Worm (Caenorhabditis elegans) whole organism, early embryonic: Measurements from ENCODE around the gene mnat-1.

Experiments
- B0310.2 ChIP-seq: sonication (generic microtip); optimal IDR thresholded peaks from 2 replicates; lab custom pipeline; 2016; ENCODE audit warnings: mild to moderate bottlenecking, missing genetic modification characterization, missing compliant biosample characterization
- F13C5.2 ChIP-seq: sonication (generic microtip); optimal IDR thresholded peaks from 2 replicates; lab custom pipeline; 2017; ENCODE audit warnings: mild to moderate bottlenecking, missing genetic modification characterization, inconsistent platforms, missing compliant biosample characterization
- aly-1 ChIP-seq: sonication (generic microtip); optimal IDR thresholded peaks from 2 replicates; lab custom pipeline; 2016; ENCODE audit warnings: missing genetic modification characterization, missing compliant biosample characterization
- ama-1 ChIP-seq: fragments of 150-350 bp; optimal IDR thresholded peaks from 2 replicates; lab custom pipeline; 2014
- ceh-13 ChIP-seq: fragments of 200-800 bp; sonication (Bioruptor generic); optimal IDR thresholded peaks from 2 replicates; lab custom pipeline; 2018; ENCODE audit warnings: mild to moderate bottlenecking, missing genetic modification characterization, missing compliant biosample characterization
- ceh-36 ChIP-seq: sonication (generic microtip); optimal IDR thresholded peaks from 2 replicates; lab custom pipeline; 2016; ENCODE audit warnings: missing genetic modification characterization, inconsistent platforms, missing compliant biosample characterization
- ets-7 ChIP-seq: sonication (generic microtip); optimal IDR thresholded peaks from 2 replicates; lab custom pipeline; 2016; ENCODE audit warnings: missing genotype, missing genetic modification characterization, missing compliant biosample characterization
- flt-1 ChIP-seq: fragments of 200-800 bp; sonication (Bioruptor generic); IDR thresholded peaks from 2 replicates; pipeline ENCODE4 v1.3.6; 2022; ENCODE audit warnings: missing genetic modification characterization, missing compliant biosample characterization
- hmbx-1 ChIP-seq: sonication (generic microtip); optimal IDR thresholded peaks from 2 replicates; lab custom pipeline; 2016; ENCODE audit warnings: mild to moderate bottlenecking, missing genetic modification characterization, missing compliant biosample characterization
- hmg-4 ChIP-seq: fragments of 200-800 bp; sonication (Bioruptor generic); optimal IDR thresholded peaks from 2 replicates; lab custom pipeline; 2018; ENCODE audit warnings: mild to moderate bottlenecking, missing genetic modification characterization, missing compliant biosample characterization
- hnd-1 ChIP-seq: sonication (generic microtip); optimal IDR thresholded peaks from 2 replicates; lab custom pipeline; 2016; ENCODE audit warnings: missing genetic modification characterization, missing compliant biosample characterization
- pes-1 ChIP-seq: fragments of 200-800 bp; sonication (Bioruptor generic); IDR thresholded peaks from 2 replicates; pipeline ENCODE4 v1.3.6; 2022; ENCODE audit warnings: missing genetic modification reagents, missing genetic modification characterization, missing compliant biosample characterization
- scrt-1 ChIP-seq: fragments of 200-800 bp; sonication (Bioruptor generic); IDR thresholded peaks from 2 replicates; pipeline ENCODE4 v1.3.6; 2022; ENCODE audit warnings: missing genetic modification characterization, missing compliant biosample characterization
- sea-1 ChIP-seq: fragments of 200-800 bp; sonication (Bioruptor generic); conservative IDR thresholded peaks from 2 replicates; pipeline ENCODE4 v1.3.6; 2022; ENCODE audit warnings: missing genetic modification characterization, missing compliant biosample characterization
- tbx-11 ChIP-seq: fragments of 200-800 bp; sonication (Bioruptor generic); IDR thresholded peaks from 2 replicates; pipeline ENCODE4 v1.3.6; 2022; ENCODE audit warnings: missing genetic modification characterization, missing compliant biosample characterization
- tbx-37 ChIP-seq: fragments of 200-800 bp; sonication (Bioruptor generic); conservative IDR thresholded peaks from 2 replicates; pipeline ENCODE4 v1.3.6; 2022; ENCODE audit warnings: missing genetic modification reagents, missing genetic modification characterization, missing compliant biosample characterization
- tra-4 ChIP-seq: sonication (generic microtip); optimal IDR thresholded peaks from 2 replicates; lab custom pipeline; 2017; ENCODE audit warnings: missing genetic modification characterization, missing compliant biosample characterization

mnat-1 gene

ce11 chrII:2483507-2483906, 5.1 kb upstream of the mnat-1 start, which contains the start of gene F53G2.13:
F53G2.13 (plus strand) TSS chrII:2483807.
- TF ChIP-seq B0310.2 (tag; lab: Kevin White, UChicago) (no peak), ama-1 (lab: Kevin White, UChicago) (no peak), hmbx-1 (tag; lab: Kevin White, UChicago) (no peak), tbx-11 (GFP tag; lab: Robert Waterston, UW) (no peak), tbx-37 (no peak), pes-1 (GFP tag; lab: Robert Waterston, UW) (no peak), hmg-4 (GFP tag; lab: Kevin White, UChicago) (no peak), scrt-1 (GFP tag; lab: Robert Waterston, UW) (no peak), aly-1 (tag; lab: Kevin White, UChicago) (no peak), flt-1 (GFP tag; lab: Robert Waterston, UW) (no peak), sea-1 (GFP tag; lab: Robert Waterston, UW) (no peak), ceh-13 (GFP tag; lab: Kevin White, UChicago) (no peak), tra-4 (no peak)

DNA sequence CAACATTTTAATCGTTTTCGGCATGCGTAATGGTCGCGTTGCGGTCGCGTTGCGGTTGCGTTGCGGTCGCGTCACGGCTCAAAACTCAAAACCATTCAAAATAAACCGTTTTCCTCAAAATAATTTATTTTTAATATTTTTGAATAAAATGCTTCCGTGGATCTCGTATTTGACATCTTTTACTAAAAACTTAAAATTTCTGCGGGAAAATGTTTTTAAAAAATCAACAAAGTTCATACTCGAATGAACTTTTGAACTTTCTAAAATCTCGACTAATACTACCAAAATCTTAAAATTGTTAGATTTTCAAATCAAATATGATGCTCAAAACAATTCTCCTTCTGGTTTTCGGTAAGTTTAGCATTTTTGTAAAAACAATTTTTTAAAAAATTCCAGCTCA, 3.2 kb upstream of the mnat-1 start, which contains the start of gene F53G2.2:
Gene F53G2.2 (plus strand): TSS at position 301 of the 400 bp plus-strand sequence.
- TF ChIP-seq pes-1 (GFP tag; lab: Robert Waterston, UW) (no peak), ama-1 (lab: Kevin White, UChicago) (no peak), ceh-13 (GFP tag; lab: Kevin White, UChicago) (no peak), tbx-37 (no peak), aly-1 (tag; lab: Kevin White, UChicago) (no peak), tra-4 (no peak)

DNA sequence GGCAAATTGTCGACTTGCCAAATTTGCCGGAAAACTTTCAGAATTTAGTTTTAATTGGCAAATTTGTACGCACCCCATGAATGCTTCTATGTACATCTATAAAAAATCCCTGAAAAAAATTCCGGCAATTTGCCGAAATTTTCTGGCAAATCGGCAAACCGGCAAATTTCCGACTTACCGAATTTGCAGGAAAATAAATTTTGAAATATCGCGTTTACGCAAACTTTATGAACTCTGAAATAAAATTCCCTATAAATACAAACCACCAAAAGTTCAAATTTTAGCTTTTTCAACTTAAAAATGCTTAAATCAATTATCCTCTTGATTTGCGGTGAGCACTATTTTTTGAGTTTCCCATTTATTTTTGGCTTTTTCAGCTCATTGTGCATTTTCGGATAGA, 1.7 kb upstream of the mnat-1 start, which contains the start of gene F53G2.3:
Gene F53G2.3 (plus strand): TSS at position 301 of the 400 bp plus-strand sequence.
- TF ChIP-seq flt-1 (GFP tag; lab: Robert Waterston, UW) (no peak), scrt-1 (GFP tag; lab: Robert Waterston, UW) (no peak), hmg-4 (GFP tag; lab: Kevin White, UChicago) (no peak), hmbx-1 (tag; lab: Kevin White, UChicago) (no peak), tbx-11 (GFP tag; lab: Robert Waterston, UW) (no peak), F13C5.2 (no peak)

- TF ChIP-seq ceh-13 (GFP tag; lab: Kevin White, UChicago) (no peak), tra-4 (no peak), pes-1 (GFP tag; lab: Robert Waterston, UW) (no peak), F13C5.2 (no peak)
These were observed 604 bp upstream of the mnat-1 start, which contains the start of gene F53G2.12 for ce11 chrII:2479047-2479446. F53G2.12 (minus strand) TSS chrII:2479090.

- TF ChIP-seq ets-7 (tag; lab: Kevin White, UChicago) (no peak), hmg-4 (GFP tag; lab: Kevin White, UChicago) (no peak)
These were observed 5.2 kb downstream of the mnat-1 start, which contains the start of gene tsr-1 for ce11 chrII:2473270-2473669. tsr-1 (minus strand) TSS chrII:2473370.

- TF ChIP-seq tbx-11 (GFP tag; lab: Robert Waterston, UW) (no peak), ceh-36 (tag; lab: Kevin White, UChicago) (no peak), flt-1 (GFP tag; lab: Robert Waterston, UW) (no peak), sea-1 (GFP tag; lab: Robert Waterston, UW) (no peak), tra-4 (no peak), hmbx-1 (tag; lab: Kevin White, UChicago) (no peak), scrt-1 (GFP tag; lab: Robert Waterston, UW) (no peak), ets-7 (tag; lab: Kevin White, UChicago) (no peak), B0310.2 (tag; lab: Kevin White, UChicago) (no peak), hnd-1 (tag; lab: Kevin White, UChicago) (no peak), ama-1 (lab: Kevin White, UChicago) (no peak), pes-1 (GFP tag; lab: Robert Waterston, UW) (no peak), hmg-4 (GFP tag; lab: Kevin White, UChicago) (no peak), ceh-13 (GFP tag; lab: Kevin White, UChicago) (no peak), F13C5.2 (no peak), tbx-37 (no peak), aly-1 (tag; lab: Kevin White, UChicago) (no peak)
These were observed 9.6 kb downstream of the mnat-1 start for ce11 chrII:2468885-2469284.

- TF ChIP-seq ama-1 (lab: Kevin White, UChicago) = no peak
These were observed 19.6 kb downstream of the mnat-1 start, which contains the start of gene pqn-42 for ce11 chrII:2458881-2459280. pqn-42 (minus strand) TSS chrII:2458981.

- TF ChIP-seq ceh-36 (tag; lab: Kevin White, UChicago) (no peak), scrt-1 (GFP tag; lab: Robert Waterston, UW) (no peak), pes-1 (GFP tag; lab: Robert Waterston, UW) (no peak), tra-4 (no peak), tbx-37 (no peak), F13C5.2 (no peak), hmbx-1 (tag; lab: Kevin White, UChicago) (no peak), ceh-13 (GFP tag; lab: Kevin White, UChicago) (no peak), tbx-11 (GFP tag; lab: Robert Waterston, UW) (no peak), sea-1 (GFP tag; lab: Robert Waterston, UW) (no peak), B0310.2 (tag; lab: Kevin White, UChicago) (no peak), ama-1 (lab: Kevin White, UChicago) (no peak), flt-1 (GFP tag; lab: Robert Waterston, UW) (no peak)
These were observed 21.5 kb downstream of the mnat-1 start for ce11 chrII:2456973-2457372.
